Worm (Caenorhabditis elegans) whole organism, L3 larva: Measurements from ENCODE around the gene tsfm-1.

Source experiments
- ZK546.5 ChIP-seq: sonication (generic microtip); optimal IDR thresholded peaks from 2 replicates; lab custom pipeline; 2017; ENCODE audit warnings: missing biosample characterization, missing genetic modification characterization
- daf-12 ChIP-seq: fragments of 150-350 bp; optimal IDR thresholded peaks from 2 replicates; lab custom pipeline; 2014; ENCODE audit warnings: missing biosample characterization, missing genetic modification reagents, missing genetic modification characterization
- egl-27 ChIP-seq: sonication (generic microtip); optimal IDR thresholded peaks from 4 replicates; lab custom pipeline; 2017; ENCODE audit warnings: missing biosample characterization, missing genetic modification reagents, missing genetic modification characterization
- elt-1 ChIP-seq: fragments of 150-350 bp; optimal IDR thresholded peaks from 2 replicates; lab custom pipeline; 2014; ENCODE audit warnings: missing biosample characterization, missing genetic modification characterization
- jun-1 ChIP-seq: fragments of 150-350 bp; optimal IDR thresholded peaks from 2 replicates; lab custom pipeline; 2014; ENCODE audit warnings: missing biosample characterization, missing genetic modification reagents, missing genetic modification characterization
- nhr-11 ChIP-seq: fragments of 150-350 bp; optimal IDR thresholded peaks from 2 replicates; lab custom pipeline; 2014; ENCODE audit warnings: missing biosample characterization, missing genetic modification characterization
- nhr-67 ChIP-seq: fragments of 150-350 bp; optimal IDR thresholded peaks from 2 replicates; lab custom pipeline; 2014; ENCODE audit warnings: missing biosample characterization, missing genetic modification characterization
- nhr-77 ChIP-seq: fragments of 150-350 bp; optimal IDR thresholded peaks from 2 replicates; lab custom pipeline; 2014; ENCODE audit warnings: missing biosample characterization, missing genetic modification characterization
- pha-4 ChIP-seq: fragments of 150-350 bp; optimal IDR thresholded peaks from 2 replicates; lab custom pipeline; 2014; ENCODE audit warnings: missing biosample characterization, missing genetic modification reagents, missing genetic modification characterization

ce11 chrV:12317080-12317479, 45.7 kb upstream of the tsfm-1 start, which contains the start of gene R04F11.3:
- TF ChIP-seq pha-4 (tag; lab: Kevin White, UChicago) (no peak), egl-27 (no peak), ZK546.5 (no peak), nhr-11 (tag; lab: Kevin White, UChicago) (no peak), nhr-77 (tag; lab: Kevin White, UChicago) (no peak), jun-1 (tag; lab: Kevin White, UChicago) (no peak), daf-12 (no peak), nhr-67 (tag; lab: Kevin White, UChicago) (no peak), elt-1 (tag; lab: Kevin White, UChicago) (no peak)
